Fruit fly (Drosophila melanogaster) whole organism, embryonic: ENCODE results near the gene Tsen34.

Source experiments
- CG16815 ChIP-seq: fragments of 200-800 bp; sonication (Bioruptor generic); optimal IDR thresholded peaks from 3 replicates; lab custom pipeline; 2017; ENCODE audit warnings: missing biosample characterization, mild to moderate bottlenecking, missing genetic modification characterization
- Dll ChIP-seq: fragments of 200-800 bp; sonication (Bioruptor generic); IDR thresholded peaks from 4 replicates; pipeline ENCODE4 v1.3.6; 2022; ENCODE audit warnings: missing biosample characterization, missing genetic modification characterization; ENCODE audit not compliant: partially characterized antibody
- Hr78 ChIP-seq, 2 experiments: fragments of 200-800 bp in 1 of 2; fragments of >200 bp in 1 of 2; sonication (Bioruptor generic) in 1 of 2; optimal IDR thresholded peaks; 2 replicates each; lab custom pipeline; 2017 to 2019; ENCODE audit warnings: missing biosample characterization in 2 of 2, missing genetic modification characterization in 2 of 2, mild to moderate bottlenecking in 1 of 2, moderate library complexity in 1 of 2
- ken ChIP-seq: fragments of 200-800 bp; sonication (Bioruptor generic); IDR thresholded peaks from 3 replicates; pipeline ENCODE4 v1.3.6; 2022; ENCODE audit warnings: missing biosample characterization, missing genetic modification characterization
- schlank ChIP-seq: fragments of 200-800 bp; sonication (Bioruptor generic); optimal IDR thresholded peaks from 2 replicates; lab custom pipeline; 2018; ENCODE audit warnings: missing biosample characterization, mild to moderate bottlenecking, missing genetic modification characterization
- tx ChIP-seq: fragments of 200-800 bp; sonication (Bioruptor generic); optimal IDR thresholded peaks from 2 replicates; lab custom pipeline; 2016; ENCODE audit warnings: missing biosample characterization, missing genetic modification characterization

DNA sequence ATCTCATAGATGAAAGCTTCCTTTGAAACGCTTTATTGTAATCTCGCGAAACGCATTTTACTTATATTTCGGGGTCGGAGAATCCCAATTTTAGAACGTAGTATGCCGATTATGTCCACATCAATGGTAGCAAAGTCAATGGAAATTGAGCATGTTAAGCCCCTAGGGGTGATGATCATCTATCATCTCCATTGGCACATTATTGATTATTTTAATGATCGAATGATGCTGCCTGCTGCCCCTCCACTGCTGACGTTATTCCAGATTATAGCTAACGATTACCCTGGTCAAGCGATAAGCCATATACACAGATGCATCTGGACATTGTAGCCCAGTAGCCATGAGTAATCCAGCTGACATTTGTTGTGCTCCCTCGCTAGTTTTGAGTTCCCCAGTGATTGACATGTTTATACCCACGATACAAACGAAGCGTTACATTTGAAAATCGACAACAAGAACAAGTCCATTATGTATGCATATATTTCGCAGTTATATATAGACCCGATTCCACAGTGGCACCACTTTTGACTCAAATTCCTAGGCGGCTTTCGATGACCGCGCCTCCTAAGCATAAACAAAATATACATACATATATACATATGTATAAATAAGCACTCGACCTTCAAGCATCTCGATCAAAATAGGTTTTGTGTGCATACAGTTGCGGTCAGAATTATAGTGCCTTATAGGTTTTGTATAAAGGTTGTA is 22.8 kb upstream of the Tsen34 start:
- TF ChIP-seq tx (GFP tag; lab: Kevin White, UChicago) (no peak), ken (GFP tag; lab: Robert Waterston, UW) (no peak), Dll (no peak), Hr78 (GFP tag; optimal IDR thresholded peaks at IDR 0.05; lab: Kevin White, UChicago) (no peak), schlank (tag; lab: Kevin White, UChicago) (no peak), CG16815 (no peak)
